Worm (Caenorhabditis elegans) whole organism, L1 larva: ENCODE results near the gene nlp-14.

Experiments
- fos-1 ChIP-seq: fragments of 150-350 bp; optimal IDR thresholded peaks from 2 replicates; lab custom pipeline; 2014; ENCODE audit warnings: missing biosample characterization, missing genetic modification characterization
- jun-1 ChIP-seq: fragments of 150-350 bp; optimal IDR thresholded peaks from 2 replicates; lab custom pipeline; 2014; ENCODE audit warnings: missing biosample characterization, missing genetic modification reagents, missing genetic modification characterization
- nhr-11 ChIP-seq: fragments of 150-350 bp; optimal IDR thresholded peaks from 2 replicates; lab custom pipeline; 2014; ENCODE audit warnings: missing biosample characterization, missing genetic modification characterization
- pqm-1 ChIP-seq: sonication (generic microtip); optimal IDR thresholded peaks from 3 replicates; lab custom pipeline; 2017; ENCODE audit warnings: missing biosample characterization, missing genetic modification characterization
- unc-130 ChIP-seq: fragments of 150-350 bp; optimal IDR thresholded peaks from 2 replicates; lab custom pipeline; 2017; ENCODE audit warnings: missing biosample characterization, missing genetic modification characterization, inconsistent platforms

ce11 chrX:8961120-8961834 is 42.1 kb upstream of the nlp-14 start, which contains the start of gene aexr-3:
- TF ChIP-seq nhr-11 (tag; lab: Kevin White, UChicago) (no peak), fos-1 (tag; lab: Kevin White, UChicago) (no peak), jun-1 (tag; lab: Kevin White, UChicago) (no peak), pqm-1 (no peak), unc-130 (tag; lab: Kevin White, UChicago) (no peak)
